Fruit fly (Drosophila melanogaster) whole organism, embryonic: ENCODE data around the gene Snx3.
A peak's percentile ranks its signal among the peaks of the same experiment; 100 is the strongest.

Source experiments
- CG12071 ChIP-seq: fragments of 200-800 bp; sonication (Bioruptor generic); optimal IDR thresholded peaks from 3 replicates; lab custom pipeline; 2018; ENCODE audit warnings: missing biosample characterization, mild to moderate bottlenecking, missing genetic modification characterization
- CG12236 ChIP-seq: fragments of 200-800 bp; sonication (Bioruptor generic); optimal IDR thresholded peaks from 2 replicates; lab custom pipeline; 2016; ENCODE audit warnings: missing biosample characterization, missing genetic modification characterization
- CG12769 ChIP-seq: fragments of 200-800 bp; sonication (Bioruptor generic); optimal IDR thresholded peaks from 2 replicates; lab custom pipeline; 2019; ENCODE audit warnings: missing biosample characterization, mild to moderate bottlenecking, missing genetic modification characterization, moderate library complexity
- CG15269 ChIP-seq: fragments of 200-800 bp; sonication (Bioruptor generic); optimal IDR thresholded peaks from 2 replicates; lab custom pipeline; 2018; ENCODE audit warnings: missing biosample characterization, mild to moderate bottlenecking, missing genetic modification characterization, moderate library complexity
- CG15514 ChIP-seq: fragments of 200-800 bp; sonication (Bioruptor generic); optimal IDR thresholded peaks from 3 replicates; lab custom pipeline; 2017; ENCODE audit warnings: missing biosample characterization, missing genetic modification characterization, mild to moderate bottlenecking, moderate library complexity, missing genetic modification reagents
- CG17361 ChIP-seq: fragments of 200-800 bp; sonication (Bioruptor generic); IDR thresholded peaks from 3 replicates; pipeline ENCODE4 v1.3.6; 2022; ENCODE audit warnings: missing biosample characterization, missing genetic modification characterization
- CG18262 ChIP-seq: fragments of 200-800 bp; optimal IDR thresholded peaks from 3 replicates; lab custom pipeline; 2019; ENCODE audit warnings: missing biosample characterization, mild to moderate bottlenecking, missing genetic modification characterization, moderate library complexity
- CG1832 ChIP-seq: fragments of 200-800 bp; sonication (Bioruptor generic); optimal IDR thresholded peaks from 2 replicates; lab custom pipeline; 2017; ENCODE audit warnings: missing biosample characterization, mild to moderate bottlenecking, missing genetic modification characterization, inconsistent platforms
- CG18599 ChIP-seq: fragments of 200-800 bp; sonication (Bioruptor generic); optimal IDR thresholded peaks from 3 replicates; lab custom pipeline; 2017; ENCODE audit warnings: missing biosample characterization, missing genetic modification characterization, mild to moderate bottlenecking, moderate library complexity, missing genetic modification reagents
- CG30020 ChIP-seq: fragments of 200-800 bp; optimal IDR thresholded peaks from 2 replicates; lab custom pipeline; 2019; ENCODE audit warnings: missing biosample characterization, mild to moderate bottlenecking, missing genetic modification characterization, moderate library complexity
- CG3281 ChIP-seq: fragments of 200-800 bp; sonication (Bioruptor generic); optimal IDR thresholded peaks from 3 replicates; lab custom pipeline; 2017; ENCODE audit warnings: missing biosample characterization, mild to moderate bottlenecking, missing genetic modification characterization
- CG3838 ChIP-seq: fragments of 200-800 bp; sonication (Bioruptor generic); optimal IDR thresholded peaks from 3 replicates; lab custom pipeline; 2016; ENCODE audit warnings: missing biosample characterization, missing genetic modification characterization
- CG43689 ChIP-seq: fragments of 200-800 bp; sonication (Bioruptor generic); IDR thresholded peaks from 2 replicates; pipeline ENCODE4 v1.3.6; 2022; ENCODE audit warnings: missing biosample characterization, missing genetic modification characterization
- CG6175 ChIP-seq: fragments of 200-800 bp; sonication (Bioruptor generic); IDR thresholded peaks from 3 replicates; pipeline ENCODE4 v1.3.6; 2022; ENCODE audit warnings: missing biosample characterization, missing genetic modification characterization
- CG6765 ChIP-seq: fragments of 200-800 bp; sonication (Bioruptor generic); optimal IDR thresholded peaks from 3 replicates; lab custom pipeline; 2017; ENCODE audit warnings: missing biosample characterization, mild to moderate bottlenecking, missing genetic modification characterization
- CG6813 ChIP-seq: fragments of 200-800 bp; sonication (Bioruptor generic); optimal IDR thresholded peaks from 2 replicates; lab custom pipeline; 2017; ENCODE audit warnings: missing biosample characterization, missing genetic modification characterization, mild to moderate bottlenecking, moderate library complexity, missing genetic modification reagents
- CG7786 ChIP-seq: fragments of 200-800 bp; sonication (Bioruptor generic); optimal IDR thresholded peaks from 2 replicates; lab custom pipeline; 2016; ENCODE audit warnings: missing biosample characterization, missing genetic modification characterization
- CG7839 ChIP-seq: fragments of 200-800 bp; sonication (Bioruptor generic); optimal IDR thresholded peaks from 3 replicates; lab custom pipeline; 2018; ENCODE audit warnings: missing biosample characterization, mild to moderate bottlenecking, missing genetic modification characterization, moderate library complexity
- CG7987 ChIP-seq: fragments of 200-800 bp; sonication (Bioruptor generic); optimal IDR thresholded peaks from 2 replicates; lab custom pipeline; 2018; ENCODE audit warnings: missing biosample characterization, mild to moderate bottlenecking, missing genetic modification characterization, moderate library complexity
- CG8359 ChIP-seq: fragments of 200-800 bp; sonication (Bioruptor generic); optimal IDR thresholded peaks from 2 replicates; lab custom pipeline; 2017; ENCODE audit warnings: missing biosample characterization, mild to moderate bottlenecking, missing genetic modification characterization, borderline replicate concordance
- CG9932 ChIP-seq: fragments of 200-800 bp; sonication (Bioruptor generic); IDR thresholded peaks from 2 replicates; pipeline ENCODE4 v1.3.6; 2022; ENCODE audit warnings: missing biosample characterization, missing genetic modification characterization
- D19A ChIP-seq: fragments of 200-800 bp; optimal IDR thresholded peaks from 3 replicates; lab custom pipeline; 2019; ENCODE audit warnings: missing biosample characterization, mild to moderate bottlenecking, missing genetic modification characterization, moderate library complexity
- Dip3 ChIP-seq: fragments of 200-800 bp; sonication (Bioruptor generic); optimal IDR thresholded peaks from 3 replicates; lab custom pipeline; 2016; ENCODE audit warnings: missing biosample characterization, missing genetic modification characterization
- Elba2 ChIP-seq: fragments of 200-800 bp; sonication (Bioruptor generic); optimal IDR thresholded peaks from 3 replicates; lab custom pipeline; 2016; ENCODE audit warnings: missing biosample characterization, missing genetic modification characterization
- Mrtf ChIP-seq: fragments of 200-800 bp; sonication (Bioruptor generic); IDR thresholded peaks from 3 replicates; pipeline ENCODE4 v1.3.6; 2022; ENCODE audit warnings: missing biosample characterization, missing genetic modification characterization
- PHDP ChIP-seq: fragments of 200-800 bp; sonication (Bioruptor generic); optimal IDR thresholded peaks from 3 replicates; lab custom pipeline; 2018; ENCODE audit warnings: missing biosample characterization, mild to moderate bottlenecking, missing genetic modification characterization, moderate library complexity
- Taf1 ChIP-seq: fragments of 200-800 bp; sonication (Bioruptor generic); IDR thresholded peaks from 2 replicates; pipeline ENCODE4 v1.3.6; 2022; ENCODE audit warnings: missing biosample characterization, missing genetic modification characterization
- Tbp ChIP-seq: fragments of >200 bp; optimal IDR thresholded peaks from 2 replicates; lab custom pipeline; 2018; ENCODE audit warnings: missing biosample characterization, missing genetic modification characterization
- Trl ChIP-seq, 3 experiments: fragments of >200 bp in 2 of 3; fragments of 200-800 bp in 1 of 3; sonication (Bioruptor generic) in 1 of 3; optimal IDR thresholded peaks; 2 replicates in 1 of 3; 3 replicates in 2 of 3; lab custom pipeline; 2016 to 2017; ENCODE audit warnings: missing biosample characterization in 1 of 3, missing genetic modification characterization in 1 of 3
- abd-A ChIP-seq: fragments of 200-800 bp; sonication (Bioruptor generic); optimal IDR thresholded peaks from 3 replicates; lab custom pipeline; 2019; ENCODE audit warnings: missing biosample characterization, mild to moderate bottlenecking, missing genetic modification characterization, moderate library complexity
- cg ChIP-seq: fragments of 200-800 bp; sonication (Bioruptor generic); optimal IDR thresholded peaks from 3 replicates; lab custom pipeline; 2019; ENCODE audit warnings: missing biosample characterization, mild to moderate bottlenecking, missing genetic modification characterization, moderate library complexity
- chinmo ChIP-seq: fragments of 200-800 bp; sonication (Bioruptor generic); IDR thresholded peaks from 4 replicates; pipeline ENCODE4 v1.3.6; 2022; ENCODE audit warnings: missing biosample characterization, missing genetic modification characterization; ENCODE audit not compliant: partially characterized antibody
- crol ChIP-seq: fragments of 200-800 bp; sonication (Bioruptor generic); IDR thresholded peaks from 2 replicates; pipeline ENCODE4 v1.3.6; 2022; ENCODE audit warnings: missing biosample characterization, missing genetic modification characterization
- dan ChIP-seq: fragments of 200-800 bp; sonication (Bioruptor generic); IDR thresholded peaks from 2 replicates; pipeline ENCODE4 v1.3.6; 2022; ENCODE audit warnings: missing biosample characterization, missing genetic modification characterization
- dpn ChIP-seq, 2 experiments: fragments of 200-800 bp; sonication (Bioruptor generic); optimal IDR thresholded peaks; 3 replicates each; lab custom pipeline; 2016; ENCODE audit warnings: missing biosample characterization in 2 of 2, missing genetic modification characterization in 2 of 2
- dysf ChIP-seq: fragments of 200-800 bp; sonication (Bioruptor generic); IDR thresholded peaks from 3 replicates; pipeline ENCODE4 v1.3.6; 2022; ENCODE audit warnings: missing biosample characterization, missing genetic modification characterization
- gcm ChIP-seq: fragments of 200-800 bp; sonication (Bioruptor generic); optimal IDR thresholded peaks from 2 replicates; lab custom pipeline; 2019; ENCODE audit warnings: missing biosample characterization, mild to moderate bottlenecking, missing genetic modification characterization, moderate library complexity
- otp ChIP-seq: fragments of 200-800 bp; sonication (Bioruptor generic); IDR thresholded peaks from 3 replicates; pipeline ENCODE4, ENCODE4 v1.3.6; 2022; ENCODE audit warnings: missing biosample characterization, missing genetic modification characterization
- sd ChIP-seq: fragments of 200-800 bp; sonication (Bioruptor generic); optimal IDR thresholded peaks from 3 replicates; lab custom pipeline; 2018; ENCODE audit warnings: missing biosample characterization, mild to moderate bottlenecking, missing genetic modification characterization, moderate library complexity
- slbo ChIP-seq: fragments of 200-800 bp; sonication (Bioruptor generic); IDR thresholded peaks from 2 replicates; pipeline ENCODE4 v1.3.6; 2022; ENCODE audit warnings: missing biosample characterization, missing genetic modification characterization
- so ChIP-seq: fragments of 200-800 bp; sonication (Bioruptor generic); IDR thresholded peaks from 3 replicates; pipeline ENCODE4 v1.3.6; 2022; ENCODE audit warnings: missing biosample characterization, missing genetic modification characterization
- sr ChIP-seq: fragments of 200-800 bp; sonication (Bioruptor generic); IDR thresholded peaks from 3 replicates; pipeline ENCODE4 v1.3.6; 2022; ENCODE audit warnings: missing biosample characterization, missing genetic modification characterization
- stc ChIP-seq: fragments of 200-800 bp; sonication (Bioruptor generic); IDR thresholded peaks from 2 replicates; pipeline ENCODE4 v1.3.6; 2022; ENCODE audit warnings: missing biosample characterization, missing genetic modification characterization
- tap ChIP-seq: fragments of 200-800 bp; optimal IDR thresholded peaks from 3 replicates; lab custom pipeline; 2019; ENCODE audit warnings: missing biosample characterization, mild to moderate bottlenecking, missing genetic modification characterization, moderate library complexity
- vvl ChIP-seq: fragments of 200-800 bp; sonication (Bioruptor generic); IDR thresholded peaks from 2 replicates; pipeline ENCODE4 v1.3.6; 2022; ENCODE audit warnings: missing biosample characterization, missing genetic modification characterization
- wdn ChIP-seq: fragments of 200-800 bp; sonication (Bioruptor generic); IDR thresholded peaks from 2 replicates; pipeline ENCODE4 v1.3.6; 2022; ENCODE audit warnings: missing biosample characterization, missing genetic modification characterization
- z ChIP-seq: fragments of 200-800 bp; sonication (Bioruptor generic); IDR thresholded peaks from 3 replicates; pipeline ENCODE4 v1.3.6; 2022; ENCODE audit warnings: missing biosample characterization, missing genetic modification characterization
- zen2 ChIP-seq: fragments of 200-800 bp; sonication (Bioruptor generic); IDR thresholded peaks from 3 replicates; pipeline ENCODE4 v1.3.6; 2022; ENCODE audit warnings: missing biosample characterization, missing genetic modification characterization; ENCODE audit not compliant: partially characterized antibody

The Snx3 gene

dm6 chr3R:12654253-12654623 is 26.4 kb downstream of the Snx3 start, which contains the start of gene CG6225:
Gene CG6225 (plus strand): TSS chr3R:12654577.
- TF ChIP-seq vvl (GFP tag; lab: Robert Waterston, UW) = no peak; the same call in 1 of the 2 replicates
- peak; percentile 19 for TF ChIP-seq cg (GFP tag; lab: Kevin White, UChicago)
- TF ChIP-seq crol (GFP tag; lab: Robert Waterston, UW) = peak; percentile 73
- no peak for TF ChIP-seq CG3838 (GFP tag; lab: Kevin White, UChicago)
- TF ChIP-seq Elba2 (GFP tag; lab: Kevin White, UChicago) = no peak
- peak; percentile 30; the same call in 1 of the 4 replicates for TF ChIP-seq chinmo (GFP tag; lab: Robert Waterston, UW)
- TF ChIP-seq sr = no peak
- TF ChIP-seq CG15269 = no peak
- 0 out of 2 replicates have a peak, but pooled peaks have one; percentile 2 for TF ChIP-seq CG43689
- TF ChIP-seq CG12769 (tag; lab: Kevin White, UChicago) = peak; percentile 20
- TF ChIP-seq CG6175 (GFP tag; lab: Robert Waterston, UW) = peak; percentile 4; the same call in 1 of the 3 replicates
- TF ChIP-seq CG18262 (tag; lab: Kevin White, UChicago) = peak; percentile 3
- no peak for TF ChIP-seq Taf1 (GFP tag; lab: Robert Waterston, UW)
- TF ChIP-seq D19A (tag; lab: Kevin White, UChicago) = no peak
- 0 out of 3 replicates have a peak, but pooled peaks have one; percentile 3 for TF ChIP-seq so (GFP tag; lab: Robert Waterston, UW)
- no peak for TF ChIP-seq CG8359 (GFP tag; lab: Kevin White, UChicago)
- TF ChIP-seq stc (GFP tag; lab: Robert Waterston, UW) = peak; percentile 4; the same call in 1 of the 2 replicates
- TF ChIP-seq zen2 (GFP tag; lab: Robert Waterston, UW) = 0 out of 3 replicates have a peak, but pooled peaks have one; percentile 17
- peak; percentile 29 to 54 for TF ChIP-seq Trl (optimal IDR thresholded peaks at IDR 0.05; lab: Kevin White, UChicago)
- no peak for TF ChIP-seq Trl (GFP tag; optimal IDR thresholded peaks at IDR 0.05; lab: Kevin White, UChicago)
- 0 out of 3 replicates have a peak, but pooled peaks have one; percentile 6 for TF ChIP-seq CG17361 (GFP tag; lab: Robert Waterston, UW)
- TF ChIP-seq dan = no peak
- peak; percentile 77 for TF ChIP-seq z (GFP tag; lab: Robert Waterston, UW)
- TF ChIP-seq CG1832 (GFP tag; lab: Kevin White, UChicago) = peak; percentile 29
- no peak for TF ChIP-seq dpn (GFP tag; optimal IDR thresholded peaks at IDR 0.05; lab: Kevin White, UChicago)
- no peak for TF ChIP-seq CG6813 (GFP tag; lab: Kevin White, UChicago)
- no peak for TF ChIP-seq CG30020 (tag; lab: Kevin White, UChicago)
- TF ChIP-seq otp (GFP tag; lab: Robert Waterston, UW) = 0 out of 3 replicates have a peak, but pooled peaks have one; percentile 2
- TF ChIP-seq Tbp (GFP tag; lab: Kevin White, UChicago) = no peak

- peak; percentile 20 for TF ChIP-seq CG12769 (tag; lab: Kevin White, UChicago)
- TF ChIP-seq abd-A (tag; lab: Kevin White, UChicago) = peak; percentile 12
- TF ChIP-seq wdn (GFP tag; lab: Robert Waterston, UW) = no peak; the same call in 1 of the 2 replicates
- no peak for TF ChIP-seq CG12236 (GFP tag; lab: Kevin White, UChicago)
- peak; percentile 25 for TF ChIP-seq CG6765 (GFP tag; lab: Kevin White, UChicago)
- TF ChIP-seq CG7786 (GFP tag; lab: Kevin White, UChicago) = peak; percentile 16
- peak; percentile 71 for TF ChIP-seq CG3281 (GFP tag; lab: Kevin White, UChicago)
- peak; percentile 16 for TF ChIP-seq PHDP (tag; lab: Kevin White, UChicago)
- TF ChIP-seq slbo = peak; percentile 55
- TF ChIP-seq gcm (GFP tag; lab: Kevin White, UChicago) = no peak
- peak; percentile 52 for TF ChIP-seq CG12071 (GFP tag; lab: Kevin White, UChicago)
- peak; percentile 71 for TF ChIP-seq CG9932 (GFP tag; lab: Robert Waterston, UW)
- peak; percentile 76 for TF ChIP-seq sd (tag; lab: Kevin White, UChicago)
- TF ChIP-seq CG7839 (tag; lab: Kevin White, UChicago) = peak; percentile 39
- TF ChIP-seq Mrtf (GFP tag; lab: Robert Waterston, UW) = no peak
- TF ChIP-seq tap = no peak
- TF ChIP-seq dysf (GFP tag; lab: Robert Waterston, UW) = peak; percentile 27; the same call in 1 of the 3 replicates
- no peak for TF ChIP-seq CG7987
- TF ChIP-seq Dip3 = peak; percentile 21
- peak; percentile 69 for TF ChIP-seq CG18599 (GFP tag; lab: Kevin White, UChicago)
- peak; percentile 51 for TF ChIP-seq CG15514 (GFP tag; lab: Kevin White, UChicago)
These were observed 29.2 kb downstream of the Snx3 start for dm6 chr3R:12656946-12657566.
